Fruit fly (Drosophila melanogaster): ENCODE data around the gene jub.

jub gene

dm6 chrX:13815526-13816173 is 14.5 kb downstream of the jub start:
- TF ChIP-seq rn (GFP tag; IDR thresholded peaks at IDR 0.05) (peak; percentile 41; the same call in 1 of the 2 replicates), Pif1B (GFP tag; optimal IDR thresholded peaks at IDR 0.05) (peak; percentile 38), CG4496 (GFP tag; IDR thresholded peaks at IDR 0.05) (peak; percentile 45; the same call in 2 of the 3 replicates), CG10348 (GFP tag; IDR thresholded peaks at IDR 0.05) (peak; percentile 58), D1 (tag; optimal IDR thresholded peaks at IDR 0.05) (peak; percentile 52), Snoo (tag; optimal IDR thresholded peaks at IDR 0.05) (peak; percentile 71), CG9948 (tag; optimal IDR thresholded peaks at IDR 0.05) (peak; percentile 72), CG14655 (GFP tag; optimal IDR thresholded peaks at IDR 0.05) (peak; percentile 89), CG13204 (GFP tag; optimal IDR thresholded peaks at IDR 0.05) (peak; percentile 31), CG34367 (tag; optimal IDR thresholded peaks at IDR 0.05) (peak; percentile 58), CG17806 (tag; optimal IDR thresholded peaks at IDR 0.05) (peak; percentile 59), Ets98B (GFP tag; IDR thresholded peaks at IDR 0.05) (peak; percentile 77; the same call in 1 of the 2 replicates), fd96Ca (GFP tag; IDR thresholded peaks at IDR 0.05) (peak; percentile 80), CG8159 (tag; optimal IDR thresholded peaks at IDR 0.05) (peak; percentile 76), CG8301 (tag; optimal IDR thresholded peaks at IDR 0.05) (peak; percentile 86), Pif1A (GFP tag; optimal IDR thresholded peaks at IDR 0.05) (peak; percentile 73), CG32121 (GFP tag; IDR thresholded peaks at IDR 0.05) (peak; percentile 77), CG15710 (tag; optimal IDR thresholded peaks at IDR 0.05) (peak; percentile 73), EcR (GFP tag; optimal IDR thresholded peaks at IDR 0.05) (no peak), gl (tag; optimal IDR thresholded peaks at IDR 0.05) (no peak), CG12605 (GFP tag; IDR thresholded peaks at IDR 0.05) (peak; percentile 52)

- TF ChIP-seq CG15710 (tag; optimal IDR thresholded peaks at IDR 0.05) (no peak), CG14655 (GFP tag; optimal IDR thresholded peaks at IDR 0.05) (no peak), CG9948 (tag; optimal IDR thresholded peaks at IDR 0.05) (no peak), EcR (GFP tag; optimal IDR thresholded peaks at IDR 0.05) (no peak), gl (tag; optimal IDR thresholded peaks at IDR 0.05) (no peak), Snoo (tag; optimal IDR thresholded peaks at IDR 0.05) (no peak), Pif1B (GFP tag; optimal IDR thresholded peaks at IDR 0.05) (no peak), Ets98B (GFP tag; IDR thresholded peaks at IDR 0.05) (no peak), CG13204 (GFP tag; optimal IDR thresholded peaks at IDR 0.05) (no peak), Pif1A (GFP tag; optimal IDR thresholded peaks at IDR 0.05) (no peak), CG8159 (tag; optimal IDR thresholded peaks at IDR 0.05) (no peak), D1 (tag; optimal IDR thresholded peaks at IDR 0.05) (no peak), rn (GFP tag; IDR thresholded peaks at IDR 0.05) (no peak), CG34367 (tag; optimal IDR thresholded peaks at IDR 0.05) (no peak), CG32121 (GFP tag; IDR thresholded peaks at IDR 0.05) (no peak), CG12605 (GFP tag; IDR thresholded peaks at IDR 0.05) (no peak), CG8301 (tag; optimal IDR thresholded peaks at IDR 0.05) (no peak), fd96Ca (GFP tag; IDR thresholded peaks at IDR 0.05) (no peak), CG17806 (tag; optimal IDR thresholded peaks at IDR 0.05) (no peak)
These were observed 16.1 kb downstream of the jub start for dm6 chrX:13814058-13814457.

dm6 chrX:13811480-13811879 is 18.6 kb downstream of the jub start, which contains the start of gene CG11095:
TSS of gene CG11095 (plus strand) at chrX:13811684.
- TF ChIP-seq rn (GFP tag; IDR thresholded peaks at IDR 0.05) (no peak), CG4496 (GFP tag; IDR thresholded peaks at IDR 0.05) (peak; percentile 44; the same call in 1 of the 3 replicates), CG17806 (tag; optimal IDR thresholded peaks at IDR 0.05) (no peak), fd96Ca (GFP tag; IDR thresholded peaks at IDR 0.05) (no peak), gl (tag; optimal IDR thresholded peaks at IDR 0.05) (peak; percentile 40), Ets98B (GFP tag; IDR thresholded peaks at IDR 0.05) (peak; percentile 32; the same call in 1 of the 2 replicates), CG14655 (GFP tag; optimal IDR thresholded peaks at IDR 0.05) (peak; percentile 13), Pif1A (GFP tag; optimal IDR thresholded peaks at IDR 0.05) (no peak), CG15710 (tag; optimal IDR thresholded peaks at IDR 0.05) (no peak), CG32121 (GFP tag; IDR thresholded peaks at IDR 0.05) (no peak), CG9948 (tag; optimal IDR thresholded peaks at IDR 0.05) (no peak), CG13204 (GFP tag; optimal IDR thresholded peaks at IDR 0.05) (no peak), CG12605 (GFP tag; IDR thresholded peaks at IDR 0.05) (peak; percentile 61), CG34367 (tag; optimal IDR thresholded peaks at IDR 0.05) (no peak), CG10348 (GFP tag; IDR thresholded peaks at IDR 0.05) (no peak), CG8301 (tag; optimal IDR thresholded peaks at IDR 0.05) (no peak), Pif1B (GFP tag; optimal IDR thresholded peaks at IDR 0.05) (no peak)

- TF ChIP-seq CG4496 (GFP tag; IDR thresholded peaks at IDR 0.05) (peak; percentile 54; the same call in 1 of the 3 replicates), CG8159 (tag; optimal IDR thresholded peaks at IDR 0.05) (no peak)
These were observed 24.6 kb downstream of the jub start for dm6 chrX:13805554-13805953.

DNA sequence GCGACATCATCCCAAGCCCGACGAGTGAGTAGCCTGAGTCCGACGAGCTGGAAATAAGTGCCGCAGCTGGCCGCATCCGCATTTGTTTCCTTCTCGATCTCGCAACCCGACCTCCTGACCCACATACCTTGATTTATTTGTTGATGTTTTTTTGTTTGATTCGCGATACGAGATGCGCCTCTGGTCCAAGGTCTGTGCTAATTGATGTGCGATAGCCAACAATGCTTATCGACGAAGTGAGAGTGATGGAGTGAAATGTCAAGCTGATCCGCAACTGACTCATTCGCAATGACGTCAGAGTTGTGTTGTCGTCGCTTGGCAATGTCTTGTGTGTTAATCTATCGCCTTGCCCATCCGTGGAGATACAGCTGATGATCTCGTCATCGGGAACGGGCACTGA is 25.7 kb downstream of the jub start:
- TF ChIP-seq Ets98B (GFP tag; IDR thresholded peaks at IDR 0.05) (no peak), CG4496 (GFP tag; IDR thresholded peaks at IDR 0.05) (no peak), CG8159 (tag; optimal IDR thresholded peaks at IDR 0.05) (no peak), CG12605 (GFP tag; IDR thresholded peaks at IDR 0.05) (no peak), Snoo (tag; optimal IDR thresholded peaks at IDR 0.05) (no peak), CG10348 (GFP tag; IDR thresholded peaks at IDR 0.05) (no peak), CG34367 (tag; optimal IDR thresholded peaks at IDR 0.05) (no peak), CG8301 (tag; optimal IDR thresholded peaks at IDR 0.05) (no peak), Pif1B (GFP tag; optimal IDR thresholded peaks at IDR 0.05) (no peak), CG17806 (tag; optimal IDR thresholded peaks at IDR 0.05) (no peak), D1 (tag; optimal IDR thresholded peaks at IDR 0.05) (no peak), CG15710 (tag; optimal IDR thresholded peaks at IDR 0.05) (no peak), CG32121 (GFP tag; IDR thresholded peaks at IDR 0.05) (no peak), CG9948 (tag; optimal IDR thresholded peaks at IDR 0.05) (no peak), EcR (GFP tag; optimal IDR thresholded peaks at IDR 0.05) (no peak), gl (tag; optimal IDR thresholded peaks at IDR 0.05) (no peak), CG13204 (GFP tag; optimal IDR thresholded peaks at IDR 0.05) (no peak), Pif1A (GFP tag; optimal IDR thresholded peaks at IDR 0.05) (no peak)
